Fruit fly (Drosophila melanogaster) whole organism, embryonic: ENCODE data around the gene CG6443.

Source experiments
- Antp ChIP-seq: fragments of 200-800 bp; sonication (Bioruptor generic); optimal IDR thresholded peaks from 3 replicates; lab custom pipeline; 2016; ENCODE audit warnings: missing biosample characterization, missing genetic modification characterization
- Bgb ChIP-seq: fragments of 200-800 bp; sonication (Bioruptor generic); IDR thresholded peaks from 2 replicates; pipeline ENCODE4 v1.3.6; 2022; ENCODE audit warnings: missing biosample characterization, missing genetic modification characterization; ENCODE audit not compliant: partially characterized antibody
- C15 ChIP-seq: fragments of 200-800 bp; sonication (Bioruptor generic); IDR thresholded peaks from 3 replicates; pipeline ENCODE4 v1.3.6; 2022; ENCODE audit warnings: missing biosample characterization, missing genetic modification characterization
- CG10209 ChIP-seq: fragments of 200-800 bp; sonication (Bioruptor generic); optimal IDR thresholded peaks from 3 replicates; lab custom pipeline; 2017; ENCODE audit warnings: missing biosample characterization, mild to moderate bottlenecking, missing genetic modification characterization, missing genetic modification reagents
- CG10462 ChIP-seq: fragments of 200-800 bp; sonication (Bioruptor generic); optimal IDR thresholded peaks from 2 replicates; lab custom pipeline; 2016; ENCODE audit warnings: missing biosample characterization, missing genetic modification characterization
- CG11695 ChIP-seq: fragments of 200-800 bp; sonication (Bioruptor generic); IDR thresholded peaks from 3 replicates; pipeline ENCODE4 v1.3.6; 2022; ENCODE audit warnings: missing biosample characterization, missing genetic modification characterization
- CG1529 ChIP-seq: fragments of 200-800 bp; sonication (Bioruptor generic); optimal IDR thresholded peaks from 3 replicates; lab custom pipeline; 2018; ENCODE audit warnings: missing biosample characterization, missing genetic modification characterization
- CG15601 ChIP-seq: fragments of 200-800 bp; sonication (Bioruptor generic); optimal IDR thresholded peaks from 3 replicates; lab custom pipeline; 2019; ENCODE audit warnings: missing biosample characterization, mild to moderate bottlenecking, missing genetic modification characterization, moderate library complexity
- CG15696 ChIP-seq: fragments of 200-800 bp; sonication (Bioruptor generic); optimal IDR thresholded peaks from 2 replicates; lab custom pipeline; 2019; ENCODE audit warnings: missing biosample characterization, mild to moderate bottlenecking, missing genetic modification characterization, moderate library complexity
- CG17186 ChIP-seq: fragments of 200-800 bp; sonication (Bioruptor generic); optimal IDR thresholded peaks from 3 replicates; lab custom pipeline; 2017; ENCODE audit warnings: missing biosample characterization, missing genetic modification reagents, missing genetic modification characterization
- CG32532 ChIP-seq: fragments of 200-800 bp; sonication (Bioruptor generic); IDR thresholded peaks from 2 replicates; pipeline ENCODE4 v1.3.6; 2022; ENCODE audit warnings: missing biosample characterization, missing genetic modification characterization
- CG34422 ChIP-seq: fragments of 200-800 bp; sonication (Bioruptor generic); IDR thresholded peaks from 3 replicates; pipeline ENCODE4 v1.3.6; 2022; ENCODE audit warnings: missing biosample characterization, missing genetic modification characterization
- CG43689 ChIP-seq: fragments of 200-800 bp; sonication (Bioruptor generic); IDR thresholded peaks from 2 replicates; pipeline ENCODE4 v1.3.6; 2022; ENCODE audit warnings: missing biosample characterization, missing genetic modification characterization
- CG4820 ChIP-seq: fragments of 200-800 bp; sonication (Bioruptor generic); optimal IDR thresholded peaks from 3 replicates; lab custom pipeline; 2016; ENCODE audit warnings: missing biosample characterization, missing genetic modification characterization
- CG5953 ChIP-seq: fragments of 200-800 bp; sonication (Bioruptor generic); IDR thresholded peaks from 2 replicates; pipeline ENCODE4 v1.3.6; 2022; ENCODE audit warnings: missing biosample characterization, missing genetic modification characterization
- CG6175 ChIP-seq: fragments of 200-800 bp; sonication (Bioruptor generic); IDR thresholded peaks from 3 replicates; pipeline ENCODE4 v1.3.6; 2022; ENCODE audit warnings: missing biosample characterization, missing genetic modification characterization
- D ChIP-seq, 2 experiments: fragments of 200-800 bp in 1 of 2; fragments of >200 bp in 1 of 2; sonication (Bioruptor generic) in 1 of 2; optimal IDR thresholded peaks; 2 replicates in 1 of 2; 3 replicates in 1 of 2; lab custom pipeline; 2017; ENCODE audit warnings: mild to moderate bottlenecking in 1 of 2, missing biosample characterization in 1 of 2, missing genetic modification characterization in 1 of 2, missing genetic modification reagents in 1 of 2
- Dll ChIP-seq: fragments of 200-800 bp; sonication (Bioruptor generic); IDR thresholded peaks from 4 replicates; pipeline ENCODE4 v1.3.6; 2022; ENCODE audit warnings: missing biosample characterization, missing genetic modification characterization; ENCODE audit not compliant: partially characterized antibody
- Dref ChIP-seq: fragments of 200-800 bp; sonication (Bioruptor generic); IDR thresholded peaks from 2 replicates; pipeline ENCODE4 v1.3.6; 2022; ENCODE audit warnings: missing biosample characterization, missing genetic modification characterization
- Eip74EF ChIP-seq, 2 experiments: fragments of 200-800 bp in 1 of 2; fragments of >200 bp in 1 of 2; sonication (Bioruptor generic) in 1 of 2; optimal IDR thresholded peaks; 2 replicates each; lab custom pipeline; 2017 to 2019; ENCODE audit warnings: missing biosample characterization in 2 of 2, missing genetic modification characterization in 2 of 2, mild to moderate bottlenecking in 1 of 2, moderate library complexity in 1 of 2
- Gug ChIP-seq: fragments of 200-800 bp; sonication (Bioruptor generic); IDR thresholded peaks from 4 replicates; pipeline ENCODE4 v1.3.6; 2022; ENCODE audit warnings: missing biosample characterization, missing genetic modification characterization
- Med ChIP-seq: fragments of 200-800 bp; sonication (Bioruptor generic); peaks from one replicate; lab custom pipeline; 2016; ENCODE audit warnings: missing biosample characterization, missing genetic modification characterization, mild to moderate bottlenecking, inconsistent platforms, moderate library complexity
- Meics ChIP-seq: fragments of 200-800 bp; sonication (Bioruptor generic); optimal IDR thresholded peaks from 2 replicates; lab custom pipeline; 2017; ENCODE audit warnings: missing biosample characterization, mild to moderate bottlenecking, missing genetic modification characterization
- Opbp ChIP-seq: fragments of 200-800 bp; sonication (Bioruptor generic); IDR thresholded peaks from 3 replicates; pipeline ENCODE4 v1.3.6; 2022; ENCODE audit warnings: missing biosample characterization, missing genetic modification characterization; ENCODE audit not compliant: partially characterized antibody
- Sin3A ChIP-seq: fragments of >200 bp; optimal IDR thresholded peaks from 2 replicates; lab custom pipeline; 2018
- YL-1 ChIP-seq: fragments of 200-800 bp; sonication (Bioruptor generic); optimal IDR thresholded peaks from 3 replicates; lab custom pipeline; 2017; ENCODE audit warnings: missing biosample characterization, mild to moderate bottlenecking, missing genetic modification characterization
- aop ChIP-seq: fragments of 200-800 bp; sonication (Bioruptor generic); IDR thresholded peaks from 2 replicates; pipeline ENCODE4 v1.3.6; 2022; ENCODE audit warnings: missing biosample characterization, missing genetic modification characterization
- ase ChIP-seq: fragments of 200-800 bp; sonication (Bioruptor generic); IDR thresholded peaks from 3 replicates; pipeline ENCODE4 v1.3.6; 2022; ENCODE audit warnings: missing biosample characterization, missing genetic modification characterization
- ato ChIP-seq: fragments of 200-800 bp; sonication (Bioruptor generic); IDR thresholded peaks from 2 replicates; pipeline ENCODE4 v1.3.6; 2022; ENCODE audit warnings: missing biosample characterization, missing genetic modification characterization; ENCODE audit not compliant: partially characterized antibody
- az2 ChIP-seq: fragments of 200-800 bp; sonication (Bioruptor generic); optimal IDR thresholded peaks from 3 replicates; lab custom pipeline; 2016; ENCODE audit warnings: missing biosample characterization, missing genetic modification characterization
- bcd ChIP-seq: fragments of 200-800 bp; sonication (Bioruptor generic); optimal IDR thresholded peaks from 2 replicates; lab custom pipeline; 2017; ENCODE audit warnings: missing biosample characterization, mild to moderate bottlenecking, missing genetic modification characterization
- ci ChIP-seq: fragments of 200-800 bp; sonication (Bioruptor generic); IDR thresholded peaks from 3 replicates; pipeline ENCODE4 v1.3.6; 2022; ENCODE audit warnings: missing biosample characterization, missing genetic modification characterization
- danr ChIP-seq: fragments of 200-800 bp; sonication (Bioruptor generic); IDR thresholded peaks from 2 replicates; pipeline ENCODE4 v1.3.6; 2022; ENCODE audit warnings: missing biosample characterization, missing genetic modification characterization
- dm ChIP-seq: fragments of 200-800 bp; sonication (Bioruptor generic); optimal IDR thresholded peaks from 3 replicates; lab custom pipeline; 2016; ENCODE audit warnings: missing biosample characterization, missing genetic modification characterization
- gce ChIP-seq: fragments of 200-800 bp; sonication (Bioruptor generic); IDR thresholded peaks from 3 replicates; pipeline ENCODE4 v1.3.6; 2022; ENCODE audit warnings: missing biosample characterization, missing genetic modification characterization
- grn ChIP-seq: fragments of 200-800 bp; sonication (Bioruptor generic); optimal IDR thresholded peaks from 3 replicates; lab custom pipeline; 2017; ENCODE audit warnings: missing biosample characterization, missing genetic modification characterization
- gsb-n ChIP-seq: fragments of 200-800 bp; sonication (Bioruptor generic); optimal IDR thresholded peaks from 3 replicates; lab custom pipeline; 2018; ENCODE audit warnings: missing biosample characterization, mild to moderate bottlenecking, missing genetic modification characterization
- ind ChIP-seq: fragments of 200-800 bp; sonication (Bioruptor generic); optimal IDR thresholded peaks from 3 replicates; lab custom pipeline; 2016; ENCODE audit warnings: missing biosample characterization, missing genetic modification characterization
- mirr ChIP-seq: fragments of 200-800 bp; sonication (Bioruptor generic); optimal IDR thresholded peaks from 3 replicates; lab custom pipeline; 2018; ENCODE audit warnings: missing biosample characterization, mild to moderate bottlenecking, missing genetic modification characterization
- nerfin-2 ChIP-seq: fragments of 200-800 bp; sonication (Bioruptor generic); IDR thresholded peaks from 2 replicates; pipeline ENCODE4 v1.3.6; 2022; ENCODE audit warnings: missing biosample characterization, missing genetic modification characterization; ENCODE audit not compliant: partially characterized antibody
- peb ChIP-seq: fragments of 200-800 bp; sonication (Bioruptor generic); IDR thresholded peaks from 2 replicates; pipeline ENCODE4 v1.3.6; 2022; ENCODE audit warnings: missing biosample characterization, missing genetic modification characterization
- pfk ChIP-seq: fragments of 200-800 bp; sonication (Bioruptor generic); optimal IDR thresholded peaks from 2 replicates; lab custom pipeline; 2018; ENCODE audit warnings: missing biosample characterization, mild to moderate bottlenecking, missing genetic modification characterization, moderate library complexity
- slp2 ChIP-seq: fragments of 200-800 bp; sonication (Bioruptor generic); optimal IDR thresholded peaks from 2 replicates; lab custom pipeline; 2016; ENCODE audit warnings: missing biosample characterization, missing genetic modification characterization
- sna ChIP-seq: fragments of 200-800 bp; sonication (Bioruptor generic); IDR thresholded peaks from 2 replicates; pipeline ENCODE4 v1.3.6; 2022; ENCODE audit warnings: missing biosample characterization, missing genetic modification characterization; ENCODE audit not compliant: partially characterized antibody
- so ChIP-seq: fragments of 200-800 bp; sonication (Bioruptor generic); IDR thresholded peaks from 3 replicates; pipeline ENCODE4 v1.3.6; 2022; ENCODE audit warnings: missing biosample characterization, missing genetic modification characterization
- stwl ChIP-seq: fragments of 200-800 bp; sonication (Bioruptor generic); optimal IDR thresholded peaks from 3 replicates; lab custom pipeline; 2018; ENCODE audit warnings: missing biosample characterization, mild to moderate bottlenecking, missing genetic modification characterization, moderate library complexity
- sug ChIP-seq: fragments of 200-800 bp; optimal IDR thresholded peaks from 2 replicates; lab custom pipeline; 2019; ENCODE audit warnings: missing biosample characterization, mild to moderate bottlenecking, missing genetic modification characterization, moderate library complexity
- tna ChIP-seq: fragments of 200-800 bp; sonication (Bioruptor generic); IDR thresholded peaks from 2 replicates; pipeline ENCODE4 v1.3.6; 2022; ENCODE audit warnings: missing biosample characterization, missing genetic modification characterization; ENCODE audit not compliant: partially characterized antibody
- vfl ChIP-seq: fragments of 200-800 bp; sonication (Bioruptor generic); optimal IDR thresholded peaks from 2 replicates; lab custom pipeline; 2016; ENCODE audit warnings: missing biosample characterization, missing genetic modification characterization
- vvl ChIP-seq: fragments of 200-800 bp; sonication (Bioruptor generic); IDR thresholded peaks from 2 replicates; pipeline ENCODE4 v1.3.6; 2022; ENCODE audit warnings: missing biosample characterization, missing genetic modification characterization
- zfh2 ChIP-seq: fragments of 200-800 bp; sonication (Bioruptor generic); optimal IDR thresholded peaks from 2 replicates; lab custom pipeline; 2016; ENCODE audit warnings: missing biosample characterization, missing genetic modification characterization

CG6443 gene

DNA sequence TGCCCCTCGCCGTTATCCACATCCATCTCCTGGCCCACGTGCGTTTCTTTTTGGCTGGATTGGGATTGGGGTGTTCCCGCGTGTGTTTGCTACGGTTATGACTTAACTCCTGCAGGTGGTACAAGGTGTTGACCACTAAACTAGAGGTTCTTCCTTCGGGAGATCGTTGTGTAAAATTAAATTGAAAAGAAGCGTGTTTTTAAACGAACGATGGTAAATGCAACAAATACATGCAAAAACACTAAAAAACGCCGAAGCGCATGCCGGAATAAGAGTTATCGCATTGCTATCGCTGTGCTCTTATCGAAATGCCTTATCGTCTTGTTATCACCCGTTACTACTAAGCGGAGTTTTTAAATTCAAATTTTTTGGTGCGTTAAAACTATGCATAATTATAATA is 40.9 kb downstream of the CG6443 start, which contains the start of gene CG6724 (continued):
- TF ChIP-seq sna (peak; percentile 63; the same call in 1 of the 2 replicates), CG43689 (GFP tag; lab: Robert Waterston, UW) (no peak), Dll (GFP tag; lab: Robert Waterston, UW) (peak; percentile 69; the same call in 3 of the 4 replicates), gce (GFP tag; lab: Robert Waterston, UW) (no peak), nerfin-2 (GFP tag; lab: Robert Waterston, UW) (peak; percentile 73; the same call in 1 of the 2 replicates), Gug (GFP tag; lab: Robert Waterston, UW) (no peak), CG15601 (tag; lab: Kevin White, UChicago) (no peak), ase (GFP tag; lab: Robert Waterston, UW) (no peak), so (no peak), tna (GFP tag; lab: Robert Waterston, UW) (peak; percentile 74), CG10462 (GFP tag; lab: Kevin White, UChicago) (no peak), danr (GFP tag; lab: Robert Waterston, UW) (no peak), zfh2 (no peak), vfl (GFP tag; lab: Kevin White, UChicago) (no peak), Opbp (peak; percentile 81), gsb-n (tag; lab: Kevin White, UChicago) (no peak), Bgb (GFP tag; lab: Robert Waterston, UW) (peak; percentile 81), grn (peak; percentile 26), vvl (GFP tag; lab: Robert Waterston, UW) (no peak), CG10209 (GFP tag; lab: Kevin White, UChicago) (no peak), C15 (GFP tag; lab: Robert Waterston, UW) (no peak), slp2 (no peak), pfk (GFP tag; lab: Kevin White, UChicago) (no peak), CG4820 (GFP tag; lab: Kevin White, UChicago) (no peak), CG15696 (tag; lab: Kevin White, UChicago) (no peak), CG32532 (GFP tag; lab: Robert Waterston, UW) (no peak), sug (no peak), CG11695 (no peak), CG5953 (GFP tag; lab: Robert Waterston, UW) (no peak), CG1529 (no peak), mirr (GFP tag; lab: Kevin White, UChicago) (no peak), bcd (GFP tag; lab: Kevin White, UChicago) (no peak), ato (peak; percentile 71), Antp (no peak), ci (no peak), CG17186 (GFP tag; lab: Kevin White, UChicago) (peak; percentile 65), Eip74EF (GFP tag; optimal IDR thresholded peaks at IDR 0.05; lab: Kevin White, UChicago) (no peak), Med (peak; percentile 73), CG34422 (peak; percentile 14; the same call in 1 of the 3 replicates), ind (no peak), YL-1 (GFP tag; lab: Kevin White, UChicago) (peak; percentile 54), Sin3A (lab: Kevin White, UChicago) (peak; percentile 46), aop (no peak), az2 (GFP tag; lab: Kevin White, UChicago) (no peak), Dref (GFP tag; lab: Robert Waterston, UW) (peak; percentile 95), dm (GFP tag; lab: Kevin White, UChicago) (peak; percentile 90), D (optimal IDR thresholded peaks at IDR 0.05; lab: Kevin White, UChicago) (no peak), D (GFP tag; optimal IDR thresholded peaks at IDR 0.05; lab: Kevin White, UChicago) (no peak), peb (no peak), stwl (tag; lab: Kevin White, UChicago) (peak; percentile 87), Meics (GFP tag; lab: Kevin White, UChicago) (no peak), CG6175 (GFP tag; lab: Robert Waterston, UW) (no peak)
